Worm (Caenorhabditis elegans) whole organism, L1 larva: ENCODE results near the gene sru-29.

Experiments used
- ceh-82 ChIP-seq, 3 experiments: fragments of 150-350 bp in 1 of 3; sonication (generic microtip) in 2 of 3; optimal IDR thresholded peaks; 2 replicates each; lab custom pipeline; 2014 to 2017; ENCODE audit warnings: missing biosample characterization in 3 of 3, missing genetic modification characterization in 3 of 3
- fos-1 ChIP-seq: fragments of 150-350 bp; optimal IDR thresholded peaks from 2 replicates; lab custom pipeline; 2014; ENCODE audit warnings: missing biosample characterization, missing genetic modification characterization
- nhr-11 ChIP-seq: fragments of 150-350 bp; optimal IDR thresholded peaks from 2 replicates; lab custom pipeline; 2014; ENCODE audit warnings: missing biosample characterization, missing genetic modification characterization
- snpc-4 ChIP-seq: fragments of 150-350 bp; optimal IDR thresholded peaks from 2 replicates; lab custom pipeline; 2014; ENCODE audit warnings: missing biosample characterization, missing genetic modification characterization

- TF ChIP-seq ceh-82 (tag; optimal IDR thresholded peaks at IDR 0.05; lab: Kevin White, UChicago) (no peak), nhr-11 (tag; lab: Kevin White, UChicago) (no peak), snpc-4 (no peak), fos-1 (tag; lab: Kevin White, UChicago) (no peak)
Observed at ce11 chrV:9794997-9795396, 16.3 kb upstream of the sru-29 start.
